Fruit fly (Drosophila melanogaster): ENCODE data around the gene slp2.
A peak's percentile ranks its signal among the peaks of the same experiment; 100 is the strongest.

Gene slp2

DNA sequence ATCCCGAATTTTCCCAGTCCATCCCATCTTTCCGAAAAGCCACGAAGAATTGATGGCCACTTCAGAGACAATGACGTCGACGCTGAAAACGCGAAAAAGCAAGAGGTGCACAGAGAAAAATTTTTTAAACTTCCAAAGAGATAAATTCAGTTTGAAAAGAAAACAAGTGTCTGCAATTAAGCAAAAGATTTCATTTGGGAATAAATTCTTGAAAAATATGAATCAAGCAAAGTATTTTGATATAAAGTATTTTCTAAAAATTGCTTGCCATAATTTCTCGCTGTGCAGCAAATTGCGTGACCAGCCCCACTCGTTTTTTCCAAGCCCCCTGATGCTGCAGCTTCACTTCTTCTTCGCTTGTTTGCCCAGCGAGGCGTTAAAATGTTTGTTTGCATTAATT, 45.5 kb downstream of the slp2 start (continued):
- TF ChIP-seq pan (optimal IDR thresholded peaks at IDR 0.05) (no peak), pan (GFP tag; optimal IDR thresholded peaks at IDR 0.05 in 1 of 2, IDR thresholded peaks at IDR 0.05 in 1 of 2) (peak in 1 of 2 experiments; percentile 43), CG15601 (tag; optimal IDR thresholded peaks at IDR 0.05) (no peak), Kr (GFP tag; optimal IDR thresholded peaks at IDR 0.05) (no peak), CG2678 (tag; optimal IDR thresholded peaks at IDR 0.05) (peak; percentile 49), pho (GFP tag; optimal IDR thresholded peaks at IDR 0.05) (no peak), phol (tag; optimal IDR thresholded peaks at IDR 0.05) (peak; percentile 13), bsh (GFP tag; optimal IDR thresholded peaks at IDR 0.05) (peak; percentile 44 to 46), bbx (GFP tag; IDR thresholded peaks at IDR 0.05; ENCODE audit: partially characterized antibody) (no peak), Adf1 (GFP tag; IDR thresholded peaks at IDR 0.05) (no peak), Mes4 (GFP tag; optimal IDR thresholded peaks at IDR 0.05) (no peak), jigr1 (GFP tag; IDR thresholded peaks at IDR 0.05) (no peak), nom (GFP tag; optimal IDR thresholded peaks at IDR 0.05) (no peak), Dbx (GFP tag; IDR thresholded peaks at IDR 0.05) (0 out of 3 replicates have a peak, but pooled peaks have one; percentile 10), CG4404 (GFP tag; IDR thresholded peaks at IDR 0.05) (no peak), Hey (tag; optimal IDR thresholded peaks at IDR 0.05) (no peak), dati (GFP tag; IDR thresholded peaks at IDR 0.05) (no peak), twi (tag; optimal IDR thresholded peaks at IDR 0.05) (no peak), CTCF (GFP tag; optimal IDR thresholded peaks at IDR 0.05) (no peak), Abd-B (GFP tag; optimal IDR thresholded peaks at IDR 0.05) (no peak), Fer1 (GFP tag; optimal IDR thresholded peaks at IDR 0.05) (peak; percentile 39), CG7556 (GFP tag; optimal IDR thresholded peaks at IDR 0.05) (peak; percentile 21), cwo (GFP tag; optimal IDR thresholded peaks at IDR 0.05) (peak; percentile 11), CG31441 (GFP tag; IDR thresholded peaks at IDR 0.05) (peak; percentile 34; the same call in 1 of the 2 replicates), cad (GFP tag; optimal IDR thresholded peaks at IDR 0.05) (no peak), mam (GFP tag; optimal IDR thresholded peaks at IDR 0.05) (peak; percentile 2), CG11398 (GFP tag; optimal IDR thresholded peaks at IDR 0.05) (no peak), ERR (GFP tag; optimal IDR thresholded peaks at IDR 0.05) (no peak), Ptx1 (GFP tag; IDR thresholded peaks at IDR 0.05) (peak; percentile 54), btn (GFP tag; optimal IDR thresholded peaks at IDR 0.05) (no peak), CG7786 (GFP tag; optimal IDR thresholded peaks at IDR 0.05) (peak; percentile 12), stwl (tag; optimal IDR thresholded peaks at IDR 0.05) (no peak), grn (GFP tag; optimal IDR thresholded peaks at IDR 0.05) (no peak), Rfx (GFP tag; IDR thresholded peaks at IDR 0.05) (peak; percentile 35; the same call in 1 of the 2 replicates), NC2β (GFP tag; optimal IDR thresholded peaks at IDR 0.05) (no peak), CG10959 (GFP tag; IDR thresholded peaks at IDR 0.05) (no peak), org-1 (GFP tag; optimal IDR thresholded peaks at IDR 0.05) (peak; percentile 21), CG11696 (GFP tag; IDR thresholded peaks at IDR 0.05) (no peak), CG16863 (GFP tag; optimal IDR thresholded peaks at IDR 0.05) (no peak), CG4730 (GFP tag; IDR thresholded peaks at IDR 0.05) (0 out of 2 replicates have a peak, but pooled peaks have one; percentile 16), esg (GFP tag; conservative IDR thresholded peaks at IDR 0.05) (no peak), CG12155 (GFP tag; optimal IDR thresholded peaks at IDR 0.05) (no peak), ewg (GFP tag; optimal IDR thresholded peaks at IDR 0.05) (peak; percentile 4), gsb-n (tag; optimal IDR thresholded peaks at IDR 0.05) (no peak), danr (GFP tag; IDR thresholded peaks at IDR 0.05) (no peak), CG16815 (GFP tag; optimal IDR thresholded peaks at IDR 0.05) (peak; percentile 33)
